Worm (Caenorhabditis elegans): ENCODE data around the gene K08D9.9.

K08D9.9 gene

ce11 chrV:3230597-3230996, 5.9 kb downstream of the K08D9.9 start, which contains the start of gene K08D9.10:
Gene K08D9.10 (plus strand): TSS chrV:3230897.
- TF ChIP-seq nhr-20 (tag; optimal IDR thresholded peaks at IDR 0.05) = no peak
- TF ChIP-seq mab-9 (GFP tag; IDR thresholded peaks at IDR 0.05) = no peak
- no peak for TF ChIP-seq Y116A8C.19 (tag; optimal IDR thresholded peaks at IDR 0.05; ENCODE audit: borderline replicate concordance)
- no peak for TF ChIP-seq pax-3 (tag; optimal IDR thresholded peaks at IDR 0.05)
- no peak for TF ChIP-seq dsc-1 (tag; optimal IDR thresholded peaks at IDR 0.05)
- TF ChIP-seq nhr-237 (tag; optimal IDR thresholded peaks at IDR 0.05) = no peak
- no peak for TF ChIP-seq vab-15 (tag; optimal IDR thresholded peaks at IDR 0.05)
- no peak for TF ChIP-seq nhr-12 (tag; optimal IDR thresholded peaks at IDR 0.05)
- TF ChIP-seq nhr-76 (tag; optimal IDR thresholded peaks at IDR 0.05) = no peak
- no peak for TF ChIP-seq lin-15B (tag; optimal IDR thresholded peaks at IDR 0.05)
- no peak for TF ChIP-seq unc-62 (GFP tag; optimal IDR thresholded peaks at IDR 0.05)
- no peak for TF ChIP-seq ceh-88 (GFP tag; IDR thresholded peaks at IDR 0.05)
- no peak for TF ChIP-seq egl-13 (tag; optimal IDR thresholded peaks at IDR 0.05)
- TF ChIP-seq sup-37 (GFP tag; optimal IDR thresholded peaks at IDR 0.05) = no peak
- no peak for TF ChIP-seq lin-13 (GFP tag; optimal IDR thresholded peaks at IDR 0.05)
- TF ChIP-seq pqm-1 (tag; optimal IDR thresholded peaks at IDR 0.05) = no peak

DNA sequence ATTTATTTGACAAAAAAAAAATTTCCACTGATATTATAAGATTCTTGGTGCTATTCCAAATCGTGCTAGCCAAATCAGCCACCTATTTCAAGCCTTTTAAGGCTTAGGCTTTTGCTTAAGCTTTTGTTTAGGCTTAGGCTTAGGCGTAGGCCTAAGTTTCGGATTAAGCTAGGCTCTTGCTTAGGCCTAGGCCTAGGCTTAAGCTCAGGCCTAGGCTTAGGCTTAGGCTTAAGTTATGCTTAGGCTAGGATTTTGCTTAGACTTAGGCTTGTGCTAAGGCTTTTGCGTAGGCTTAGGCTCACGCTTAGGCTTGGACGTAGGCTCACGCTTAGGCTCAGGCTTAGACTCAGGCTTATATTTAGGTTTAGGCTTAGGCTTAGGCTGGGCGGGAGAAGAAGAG, 6.4 kb downstream of the K08D9.9 start:
- no peak for TF ChIP-seq nhr-20 (tag; optimal IDR thresholded peaks at IDR 0.05)
- TF ChIP-seq tbx-2 (tag; optimal IDR thresholded peaks at IDR 0.05) = no peak
- TF ChIP-seq ceh-88 (GFP tag; IDR thresholded peaks at IDR 0.05) = no peak
- TF ChIP-seq fos-1 (tag; optimal IDR thresholded peaks at IDR 0.05) = no peak
- TF ChIP-seq aly-2 (tag; optimal IDR thresholded peaks at IDR 0.05) = no peak
- no peak for TF ChIP-seq nhr-84 (tag; optimal IDR thresholded peaks at IDR 0.05)
- no peak for TF ChIP-seq nhr-19 (GFP tag; conservative IDR thresholded peaks at IDR 0.05)
- no peak for TF ChIP-seq ama-1 (optimal IDR thresholded peaks at IDR 0.05)
- TF ChIP-seq aha-1 (tag; optimal IDR thresholded peaks at IDR 0.05) = no peak

- TF ChIP-seq ceh-63 (GFP tag; optimal IDR thresholded peaks at IDR 0.05) (no peak), lin-14 (GFP tag; optimal IDR thresholded peaks at IDR 0.05) (no peak), grh-1 (GFP tag; IDR thresholded peaks at IDR 0.05) (no peak), tbx-2 (tag; optimal IDR thresholded peaks at IDR 0.05) (no peak), ztf-4 (tag; optimal IDR thresholded peaks at IDR 0.05) (no peak), unc-130 (tag; optimal IDR thresholded peaks at IDR 0.05) (no peak), lin-13 (GFP tag; optimal IDR thresholded peaks at IDR 0.05) (no peak), ceh-90 (tag; optimal IDR thresholded peaks at IDR 0.05) (no peak), zip-4 (GFP tag; optimal IDR thresholded peaks at IDR 0.05) (no peak), fkh-8 (tag; optimal IDR thresholded peaks at IDR 0.05) (no peak), zag-1 (tag; optimal IDR thresholded peaks at IDR 0.05) (no peak), sup-37 (GFP tag; optimal IDR thresholded peaks at IDR 0.05) (no peak), nhr-84 (tag; optimal IDR thresholded peaks at IDR 0.05) (no peak), ztf-11 (tag; optimal IDR thresholded peaks at IDR 0.05) (no peak), nhr-19 (GFP tag; conservative IDR thresholded peaks at IDR 0.05) (no peak), mep-1 (tag; optimal IDR thresholded peaks at IDR 0.05) (no peak), tlp-1 (tag; optimal IDR thresholded peaks at IDR 0.05) (no peak)
Observed at ce11 chrV:3227373-3227772, 9.1 kb downstream of the K08D9.9 start, which contains the start of gene K08D9.2. Gene K08D9.2 (plus strand): TSS chrV:3227673.

- no peak for TF ChIP-seq mab-9 (GFP tag; IDR thresholded peaks at IDR 0.05)
- no peak for TF ChIP-seq ceh-8 (GFP tag; optimal IDR thresholded peaks at IDR 0.05)
- no peak for TF ChIP-seq nhr-19 (GFP tag; conservative IDR thresholded peaks at IDR 0.05)
- TF ChIP-seq efl-1 (optimal IDR thresholded peaks at IDR 0.05) = no peak
- TF ChIP-seq efl-1 (GFP tag; optimal IDR thresholded peaks at IDR 0.05 in 1 of 2) = peak in 1 of 2 experiments; percentile 71
Observed at ce11 chrV:3218604-3219003, 17.9 kb downstream of the K08D9.9 start.

All from whole organism, L1 larva.